Fruit fly (Drosophila melanogaster) whole organism, embryonic: ENCODE measurements around the gene Fas1.

Source experiments
- Atf3 ChIP-seq: fragments of 200-800 bp; sonication (Bioruptor generic); optimal IDR thresholded peaks from 3 replicates; lab custom pipeline; 2016; ENCODE audit warnings: missing biosample characterization, missing genetic modification characterization
- BEAF-32 ChIP-seq: fragments of 200-800 bp; sonication (Bioruptor generic); optimal IDR thresholded peaks from 3 replicates; lab custom pipeline; 2017; ENCODE audit warnings: missing biosample characterization, missing genetic modification characterization, mild to moderate bottlenecking, moderate library complexity, missing genetic modification reagents
- CG11093 ChIP-seq: fragments of 200-800 bp; sonication (Bioruptor generic); IDR thresholded peaks from 3 replicates; pipeline ENCODE4 v1.3.6; 2022; ENCODE audit warnings: missing biosample characterization, missing genetic modification characterization
- CG12219 ChIP-seq: fragments of 200-800 bp; sonication (Bioruptor generic); optimal IDR thresholded peaks from 3 replicates; lab custom pipeline; 2018; ENCODE audit warnings: missing biosample characterization, mild to moderate bottlenecking, missing genetic modification characterization
- CG1233 ChIP-seq: fragments of 200-800 bp; sonication (Bioruptor generic); optimal IDR thresholded peaks from 4 replicates; lab custom pipeline; 2018; ENCODE audit warnings: missing biosample characterization, mild to moderate bottlenecking, missing genetic modification characterization
- CG15696 ChIP-seq: fragments of 200-800 bp; sonication (Bioruptor generic); optimal IDR thresholded peaks from 2 replicates; lab custom pipeline; 2019; ENCODE audit warnings: missing biosample characterization, mild to moderate bottlenecking, missing genetic modification characterization, moderate library complexity
- CG2120 ChIP-seq: fragments of 200-800 bp; sonication (Bioruptor generic); optimal IDR thresholded peaks from 3 replicates; lab custom pipeline; 2016; ENCODE audit warnings: missing biosample characterization, missing genetic modification characterization
- CG32767 ChIP-seq: fragments of 200-800 bp; sonication (Bioruptor generic); IDR thresholded peaks from 2 replicates; pipeline ENCODE4 v1.3.6; 2022; ENCODE audit warnings: missing biosample characterization, missing genetic modification characterization
- CG32772 ChIP-seq: fragments of 200-800 bp; sonication (Bioruptor generic); IDR thresholded peaks from 2 replicates; pipeline ENCODE4 v1.3.6; 2022; ENCODE audit warnings: missing biosample characterization, missing genetic modification characterization
- CG34224 ChIP-seq: fragments of 200-800 bp; sonication (Bioruptor generic); IDR thresholded peaks from 3 replicates; pipeline ENCODE4 v1.3.6; 2022; ENCODE audit warnings: missing biosample characterization, missing genetic modification characterization; ENCODE audit not compliant: partially characterized antibody
- CG34422 ChIP-seq: fragments of 200-800 bp; sonication (Bioruptor generic); IDR thresholded peaks from 3 replicates; pipeline ENCODE4 v1.3.6; 2022; ENCODE audit warnings: missing biosample characterization, missing genetic modification characterization
- CG3995 ChIP-seq: fragments of 200-800 bp; sonication (Bioruptor generic); optimal IDR thresholded peaks from 3 replicates; lab custom pipeline; 2016; ENCODE audit warnings: missing biosample characterization, missing genetic modification characterization
- CG4854 ChIP-seq: fragments of 200-800 bp; sonication (Bioruptor generic); optimal IDR thresholded peaks from 2 replicates; lab custom pipeline; 2016; ENCODE audit warnings: missing biosample characterization, missing genetic modification characterization, inconsistent platforms
- CG7963 ChIP-seq: fragments of 200-800 bp; sonication (Bioruptor generic); IDR thresholded peaks from 3 replicates; pipeline ENCODE4 v1.3.6; 2022; ENCODE audit warnings: missing biosample characterization, missing genetic modification characterization; ENCODE audit not compliant: partially characterized antibody
- CG7987 ChIP-seq: fragments of 200-800 bp; sonication (Bioruptor generic); optimal IDR thresholded peaks from 2 replicates; lab custom pipeline; 2018; ENCODE audit warnings: missing biosample characterization, mild to moderate bottlenecking, missing genetic modification characterization, moderate library complexity
- CG8359 ChIP-seq: fragments of 200-800 bp; sonication (Bioruptor generic); optimal IDR thresholded peaks from 2 replicates; lab custom pipeline; 2017; ENCODE audit warnings: missing biosample characterization, mild to moderate bottlenecking, missing genetic modification characterization, borderline replicate concordance
- CoRest ChIP-seq: fragments of 200-800 bp; sonication (Bioruptor generic); optimal IDR thresholded peaks from 3 replicates; lab custom pipeline; 2018; ENCODE audit warnings: missing biosample characterization, mild to moderate bottlenecking, missing genetic modification characterization, moderate library complexity
- Dll ChIP-seq: fragments of 200-800 bp; sonication (Bioruptor generic); IDR thresholded peaks from 4 replicates; pipeline ENCODE4 v1.3.6; 2022; ENCODE audit warnings: missing biosample characterization, missing genetic modification characterization; ENCODE audit not compliant: partially characterized antibody
- Doc2 ChIP-seq: fragments of 200-800 bp; sonication (Bioruptor generic); IDR thresholded peaks from 2 replicates; pipeline ENCODE4 v1.3.6; 2022; ENCODE audit warnings: missing biosample characterization, missing genetic modification characterization
- Doc3 ChIP-seq: fragments of 200-800 bp; sonication (Bioruptor generic); IDR thresholded peaks from 3 replicates; pipeline ENCODE4 v1.3.6; 2022; ENCODE audit warnings: missing biosample characterization, missing genetic modification characterization; ENCODE audit not compliant: partially characterized antibody
- HHEX ChIP-seq: fragments of 200-800 bp; sonication (Bioruptor generic); optimal IDR thresholded peaks from 3 replicates; lab custom pipeline; 2017; ENCODE audit warnings: missing biosample characterization, mild to moderate bottlenecking, missing genetic modification characterization, missing genetic modification reagents
- Hr39 ChIP-seq: fragments of >200 bp; optimal IDR thresholded peaks from 2 replicates; lab custom pipeline; 2017
- Jarid2 ChIP-seq: fragments of 200-800 bp; sonication (Bioruptor generic); optimal IDR thresholded peaks from 3 replicates; lab custom pipeline; 2017; ENCODE audit warnings: mild to moderate bottlenecking, missing biosample characterization, missing genetic modification reagents, missing genetic modification characterization
- MESR4 ChIP-seq: fragments of 200-800 bp; sonication (Bioruptor generic); optimal IDR thresholded peaks from 2 replicates; lab custom pipeline; 2018; ENCODE audit warnings: missing biosample characterization, mild to moderate bottlenecking, missing genetic modification characterization, moderate library complexity
- Ptx1 ChIP-seq: fragments of 200-800 bp; sonication (Bioruptor generic); IDR thresholded peaks from 2 replicates; pipeline ENCODE4 v1.3.6; 2022; ENCODE audit warnings: missing biosample characterization, missing genetic modification characterization
- Rfx ChIP-seq: fragments of 200-800 bp; sonication (Bioruptor generic); IDR thresholded peaks from 2 replicates; pipeline ENCODE4 v1.3.6; 2022; ENCODE audit warnings: missing biosample characterization, missing genetic modification characterization
- Scr ChIP-seq: fragments of 200-800 bp; sonication (Bioruptor generic); IDR thresholded peaks from 2 replicates; pipeline ENCODE4 v1.3.6; 2022; ENCODE audit warnings: missing biosample characterization, missing genetic modification characterization; ENCODE audit not compliant: partially characterized antibody
- Xrp1 ChIP-seq: fragments of 200-800 bp; sonication (Bioruptor generic); IDR thresholded peaks from 2 replicates; pipeline ENCODE4 v1.3.6; 2022; ENCODE audit warnings: missing biosample characterization, missing genetic modification characterization
- cas ChIP-seq: fragments of 200-800 bp; sonication (Bioruptor generic); IDR thresholded peaks from 2 replicates; pipeline ENCODE4 v1.3.6; 2022; ENCODE audit warnings: missing biosample characterization, missing genetic modification characterization
- hbn ChIP-seq: fragments of 200-800 bp; sonication (Bioruptor generic); IDR thresholded peaks from 2 replicates; pipeline ENCODE4 v1.3.6; 2022; ENCODE audit warnings: missing biosample characterization, missing genetic modification characterization; ENCODE audit not compliant: partially characterized antibody
- jumu ChIP-seq: fragments of 200-800 bp; sonication (Bioruptor generic); optimal IDR thresholded peaks from 3 replicates; lab custom pipeline; 2016; ENCODE audit warnings: missing biosample characterization, missing genetic modification characterization
- ken ChIP-seq: fragments of 200-800 bp; sonication (Bioruptor generic); IDR thresholded peaks from 3 replicates; pipeline ENCODE4 v1.3.6; 2022; ENCODE audit warnings: missing biosample characterization, missing genetic modification characterization
- knrl ChIP-seq: fragments of 200-800 bp; sonication (Bioruptor generic); IDR thresholded peaks from 3 replicates; pipeline ENCODE4 v1.3.6; 2022; ENCODE audit warnings: missing biosample characterization, missing genetic modification characterization; ENCODE audit not compliant: partially characterized antibody
- lilli ChIP-seq: fragments of 200-800 bp; sonication (Bioruptor generic); optimal IDR thresholded peaks from 3 replicates; lab custom pipeline; 2016; ENCODE audit warnings: missing biosample characterization, missing genetic modification characterization
- pho ChIP-seq: fragments of 200-800 bp; sonication (Bioruptor generic); optimal IDR thresholded peaks from 2 replicates; lab custom pipeline; 2016; ENCODE audit warnings: missing biosample characterization, missing genetic modification characterization
- pzg ChIP-seq: fragments of 200-800 bp; sonication (Bioruptor generic); optimal IDR thresholded peaks from 3 replicates; lab custom pipeline; 2018; ENCODE audit warnings: missing biosample characterization, mild to moderate bottlenecking, missing genetic modification characterization, moderate library complexity
- slou ChIP-seq: fragments of 200-800 bp; sonication (Bioruptor generic); optimal IDR thresholded peaks from 3 replicates; lab custom pipeline; 2016; ENCODE audit warnings: missing biosample characterization, missing genetic modification characterization
- sna ChIP-seq: fragments of 200-800 bp; sonication (Bioruptor generic); IDR thresholded peaks from 2 replicates; pipeline ENCODE4 v1.3.6; 2022; ENCODE audit warnings: missing biosample characterization, missing genetic modification characterization; ENCODE audit not compliant: partially characterized antibody
- vnd ChIP-seq: fragments of 200-800 bp; sonication (Bioruptor generic); IDR thresholded peaks from 3 replicates; pipeline ENCODE4 v1.3.6; 2022; ENCODE audit warnings: missing biosample characterization, missing genetic modification characterization; ENCODE audit not compliant: partially characterized antibody
- vvl ChIP-seq: fragments of 200-800 bp; sonication (Bioruptor generic); IDR thresholded peaks from 2 replicates; pipeline ENCODE4 v1.3.6; 2022; ENCODE audit warnings: missing biosample characterization, missing genetic modification characterization
- zen2 ChIP-seq: fragments of 200-800 bp; sonication (Bioruptor generic); IDR thresholded peaks from 3 replicates; pipeline ENCODE4 v1.3.6; 2022; ENCODE audit warnings: missing biosample characterization, missing genetic modification characterization; ENCODE audit not compliant: partially characterized antibody
- zfh2 ChIP-seq: fragments of 200-800 bp; sonication (Bioruptor generic); optimal IDR thresholded peaks from 2 replicates; lab custom pipeline; 2016; ENCODE audit warnings: missing biosample characterization, missing genetic modification characterization

Gene Fas1

DNA sequence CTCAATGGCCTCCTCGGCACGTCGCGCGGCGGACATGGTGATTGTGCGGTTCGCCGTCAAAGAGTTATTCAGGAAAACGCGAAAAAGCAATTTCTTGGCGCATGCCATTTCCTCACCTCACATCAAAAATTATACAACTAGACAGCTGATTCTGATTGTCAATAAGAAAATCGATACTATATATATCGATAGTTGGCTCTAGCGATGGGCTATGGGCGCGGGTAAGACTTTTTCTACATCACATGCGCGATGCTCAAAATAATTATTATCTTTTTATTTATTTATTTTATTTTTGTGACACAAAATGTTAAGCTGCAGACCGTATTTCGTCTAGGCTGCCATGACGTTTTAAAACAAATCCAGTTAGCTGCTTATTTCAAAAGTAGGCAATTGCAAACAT lies 10.8 kb upstream of the Fas1 start, which contains the start of gene CG10340 (continued):
- TF ChIP-seq HHEX (GFP tag; lab: Kevin White, UChicago) = no peak
- no peak for TF ChIP-seq CG11093 (GFP tag; lab: Robert Waterston, UW)
- 0 out of 3 replicates have a peak, but pooled peaks have one; percentile 30 for TF ChIP-seq CG34422 (GFP tag; lab: Robert Waterston, UW)
- TF ChIP-seq hbn (GFP tag; lab: Robert Waterston, UW) = peak; percentile 79
- TF ChIP-seq CG34224 (GFP tag; lab: Robert Waterston, UW) = peak; percentile 84
- peak; percentile 65 for TF ChIP-seq Rfx (GFP tag; lab: Robert Waterston, UW)
- peak; percentile 31 for TF ChIP-seq lilli (GFP tag; lab: Kevin White, UChicago)
- TF ChIP-seq Jarid2 (GFP tag; lab: Kevin White, UChicago) = no peak
- TF ChIP-seq vvl (GFP tag; lab: Robert Waterston, UW) = peak; percentile 64
- no peak for TF ChIP-seq ken
- peak; percentile 77 for TF ChIP-seq zen2
- peak; percentile 87 for TF ChIP-seq Dll (GFP tag; lab: Robert Waterston, UW)
- no peak for TF ChIP-seq CG8359 (GFP tag; lab: Kevin White, UChicago)
- TF ChIP-seq Scr (GFP tag; lab: Robert Waterston, UW) = peak; percentile 83
- TF ChIP-seq CG4854 (GFP tag; lab: Kevin White, UChicago) = no peak
- no peak for TF ChIP-seq zfh2
- peak; percentile 34 for TF ChIP-seq CoRest (tag; lab: Kevin White, UChicago)
- peak; percentile 83 for TF ChIP-seq sna (GFP tag; lab: Robert Waterston, UW)
- TF ChIP-seq MESR4 = peak; percentile 81
- peak; percentile 59 for TF ChIP-seq pzg (GFP tag; lab: Kevin White, UChicago)
- TF ChIP-seq CG32767 (GFP tag; lab: Robert Waterston, UW) = no peak
- TF ChIP-seq jumu (GFP tag; lab: Kevin White, UChicago) = no peak
- TF ChIP-seq Doc2 = no peak
- TF ChIP-seq vnd (GFP tag; lab: Robert Waterston, UW) = peak; percentile 72; the same call in 2 of the 3 replicates
- TF ChIP-seq CG7987 (GFP tag; lab: Kevin White, UChicago) = no peak
- TF ChIP-seq CG1233 (GFP tag; lab: Kevin White, UChicago) = no peak
- peak; percentile 60 for TF ChIP-seq CG3995 (GFP tag; lab: Kevin White, UChicago)
- peak; percentile 53; the same call in 1 of the 3 replicates for TF ChIP-seq CG7963 (GFP tag; lab: Robert Waterston, UW)
- TF ChIP-seq CG32772 (GFP tag; lab: Robert Waterston, UW) = no peak

DNA sequence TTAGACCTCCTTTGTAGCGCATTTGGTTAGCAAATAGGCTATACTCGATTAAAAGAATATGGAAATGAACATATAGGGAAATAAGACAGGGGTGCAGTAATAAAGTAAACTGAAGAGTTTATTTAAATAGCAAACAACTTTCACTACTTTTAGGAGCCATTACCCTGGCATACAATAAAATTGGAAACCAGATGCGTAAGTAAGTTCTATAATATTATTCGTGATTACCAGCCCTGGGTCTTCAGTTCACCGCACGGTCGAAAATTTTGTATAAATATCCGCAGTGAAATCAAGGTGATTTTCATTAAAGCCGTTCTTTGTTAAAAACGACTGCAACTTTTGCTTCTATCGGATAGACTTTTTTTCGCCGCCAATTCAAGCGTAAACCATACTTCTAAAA lies 10.0 kb upstream of the Fas1 start, which contains the start of gene CG17562:
CG17562 (plus strand) TSS at position 301 of the 400 bp plus-strand sequence.
- no peak for TF ChIP-seq Xrp1 (GFP tag; lab: Robert Waterston, UW)
- TF ChIP-seq, all 482 proteins: peak for 0

DNA sequence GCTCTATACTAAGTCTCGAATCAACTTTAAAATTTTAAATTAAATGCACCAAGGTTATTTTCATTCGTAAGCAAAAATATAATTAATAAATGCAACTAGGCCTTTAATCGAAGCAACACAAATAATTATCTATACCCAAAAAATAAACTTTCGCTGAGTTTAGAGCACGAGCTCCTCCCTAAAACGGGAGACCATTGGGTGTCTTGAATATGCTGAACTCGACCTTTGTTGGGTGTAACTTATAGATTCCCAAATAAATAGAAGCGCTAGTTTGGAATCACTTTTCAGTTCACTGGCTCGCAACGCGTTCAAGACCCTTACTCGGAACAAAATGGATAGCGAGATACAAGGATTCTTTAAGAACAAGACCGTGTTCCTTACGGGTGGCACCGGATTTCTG lies 7.4 kb upstream of the Fas1 start, which contains the start of gene CG17560:
CG17560 (plus strand) TSS at position 301 of the 400 bp plus-strand sequence.
- no peak for TF ChIP-seq cas
- 0 out of 3 replicates have a peak, but pooled peaks have one; percentile 23 for TF ChIP-seq Doc3 (GFP tag; lab: Robert Waterston, UW)
- TF ChIP-seq Ptx1 (GFP tag; lab: Robert Waterston, UW) = no peak
- no peak for TF ChIP-seq knrl (GFP tag; lab: Robert Waterston, UW)
- no peak for TF ChIP-seq pho (GFP tag; lab: Kevin White, UChicago)
- TF ChIP-seq CG12219 (GFP tag; lab: Kevin White, UChicago) = no peak
- TF ChIP-seq BEAF-32 (GFP tag; lab: Kevin White, UChicago) = peak; percentile 3
- no peak for TF ChIP-seq Hr39
- TF ChIP-seq slou (GFP tag; lab: Kevin White, UChicago) = no peak
- TF ChIP-seq CG2120 (GFP tag; lab: Kevin White, UChicago) = no peak
- no peak for TF ChIP-seq Atf3 (GFP tag; lab: Kevin White, UChicago)
- no peak for TF ChIP-seq CG15696
